Fruit fly (Drosophila melanogaster) whole organism, embryonic: ENCODE data around the gene CG33721.

Experiments
- Atf6 ChIP-seq: fragments of 200-800 bp; sonication (Bioruptor generic); IDR thresholded peaks from 2 replicates; pipeline ENCODE4 v1.3.6; 2022; ENCODE audit warnings: missing biosample characterization, missing genetic modification characterization
- CG10654 ChIP-seq: fragments of 200-800 bp; sonication (Bioruptor generic); optimal IDR thresholded peaks from 2 replicates; lab custom pipeline; 2016; ENCODE audit warnings: missing biosample characterization, missing genetic modification characterization
- CG11247 ChIP-seq: fragments of 200-800 bp; sonication (Bioruptor generic); IDR thresholded peaks from 2 replicates; pipeline ENCODE4 v1.3.6; 2022; ENCODE audit warnings: missing biosample characterization, missing genetic modification characterization
- CG11398 ChIP-seq: fragments of 200-800 bp; sonication (Bioruptor generic); optimal IDR thresholded peaks from 2 replicates; lab custom pipeline; 2016; ENCODE audit warnings: missing biosample characterization, missing genetic modification characterization
- CG12744 ChIP-seq: fragments of 200-800 bp; sonication (Bioruptor generic); optimal IDR thresholded peaks from 2 replicates; lab custom pipeline; 2016; ENCODE audit warnings: missing biosample characterization, missing genetic modification characterization
- CG13624 ChIP-seq: fragments of 200-800 bp; sonication (Bioruptor generic); optimal IDR thresholded peaks from 2 replicates; lab custom pipeline; 2016; ENCODE audit warnings: missing biosample characterization, missing genetic modification characterization
- CG15073 ChIP-seq: fragments of 200-800 bp; sonication (Bioruptor generic); optimal IDR thresholded peaks from 2 replicates; lab custom pipeline; 2016; ENCODE audit warnings: missing biosample characterization, missing genetic modification characterization
- CG15696 ChIP-seq: fragments of 200-800 bp; sonication (Bioruptor generic); optimal IDR thresholded peaks from 2 replicates; lab custom pipeline; 2019; ENCODE audit warnings: missing biosample characterization, mild to moderate bottlenecking, missing genetic modification characterization, moderate library complexity
- CG1603 ChIP-seq: fragments of 200-800 bp; sonication (Bioruptor generic); optimal IDR thresholded peaks from 2 replicates; lab custom pipeline; 2019; ENCODE audit warnings: missing biosample characterization, mild to moderate bottlenecking, missing genetic modification characterization, moderate library complexity
- CG17359 ChIP-seq: fragments of 200-800 bp; sonication (Bioruptor generic); optimal IDR thresholded peaks from 3 replicates; lab custom pipeline; 2018; ENCODE audit warnings: missing biosample characterization, mild to moderate bottlenecking, missing genetic modification characterization, moderate library complexity
- CG1792 ChIP-seq: fragments of 200-800 bp; sonication (Bioruptor generic); optimal IDR thresholded peaks from 2 replicates; lab custom pipeline; 2016; ENCODE audit warnings: missing biosample characterization, missing genetic modification characterization
- CG18764 ChIP-seq: fragments of 200-800 bp; sonication (Bioruptor generic); optimal IDR thresholded peaks from 3 replicates; lab custom pipeline; 2016; ENCODE audit warnings: missing biosample characterization, missing genetic modification characterization
- CG2712 ChIP-seq: fragments of 200-800 bp; optimal IDR thresholded peaks from 3 replicates; lab custom pipeline; 2019; ENCODE audit warnings: missing biosample characterization, mild to moderate bottlenecking, missing genetic modification characterization, moderate library complexity
- CG3065 ChIP-seq: fragments of 200-800 bp; sonication (Bioruptor generic); optimal IDR thresholded peaks from 2 replicates; lab custom pipeline; 2016; ENCODE audit warnings: missing biosample characterization, missing genetic modification characterization
- CG32532 ChIP-seq: fragments of 200-800 bp; sonication (Bioruptor generic); IDR thresholded peaks from 2 replicates; pipeline ENCODE4 v1.3.6; 2022; ENCODE audit warnings: missing biosample characterization, missing genetic modification characterization
- CG33213 ChIP-seq: fragments of 200-800 bp; sonication (Bioruptor generic); optimal IDR thresholded peaks from 3 replicates; lab custom pipeline; 2016; ENCODE audit warnings: missing biosample characterization, missing genetic modification characterization
- CG4730 ChIP-seq: fragments of 200-800 bp; sonication (Bioruptor generic); IDR thresholded peaks from 2 replicates; pipeline ENCODE4 v1.3.6; 2022; ENCODE audit warnings: missing biosample characterization, missing genetic modification characterization
- CG6683 ChIP-seq: fragments of 200-800 bp; sonication (Bioruptor generic); optimal IDR thresholded peaks from 2 replicates; lab custom pipeline; 2017; ENCODE audit warnings: missing biosample characterization, mild to moderate bottlenecking, missing genetic modification characterization, missing genetic modification reagents
- CG7786 ChIP-seq: fragments of 200-800 bp; sonication (Bioruptor generic); optimal IDR thresholded peaks from 2 replicates; lab custom pipeline; 2016; ENCODE audit warnings: missing biosample characterization, missing genetic modification characterization
- CG7839 ChIP-seq: fragments of 200-800 bp; sonication (Bioruptor generic); optimal IDR thresholded peaks from 3 replicates; lab custom pipeline; 2018; ENCODE audit warnings: missing biosample characterization, mild to moderate bottlenecking, missing genetic modification characterization, moderate library complexity
- CG8478 ChIP-seq: fragments of >200 bp; optimal IDR thresholded peaks from 2 replicates; lab custom pipeline; 2018
- CG9215 ChIP-seq: fragments of 200-800 bp; sonication (Bioruptor generic); IDR thresholded peaks from 2 replicates; pipeline ENCODE4 v1.3.6; 2022; ENCODE audit warnings: missing biosample characterization, missing genetic modification characterization
- CrebB ChIP-seq: fragments of 200-800 bp; sonication (Bioruptor generic); optimal IDR thresholded peaks from 3 replicates; lab custom pipeline; 2018; ENCODE audit warnings: missing biosample characterization, mild to moderate bottlenecking, missing genetic modification characterization
- Dad ChIP-seq: fragments of 200-800 bp; sonication (Bioruptor generic); optimal IDR thresholded peaks from 3 replicates; lab custom pipeline; 2016; ENCODE audit warnings: missing biosample characterization, missing genetic modification characterization
- Dfd ChIP-seq, 2 experiments: fragments of >200 bp; optimal IDR thresholded peaks; 2 replicates each; lab custom pipeline; 2017; ENCODE audit warnings: missing biosample characterization in 2 of 2, missing genetic modification characterization in 2 of 2
- HmgD ChIP-seq: fragments of 200-800 bp; sonication (Bioruptor generic); optimal IDR thresholded peaks from 3 replicates; lab custom pipeline; 2016; ENCODE audit warnings: missing biosample characterization, missing genetic modification characterization
- MTF-1 ChIP-seq: fragments of 200-800 bp; sonication (Bioruptor generic); optimal IDR thresholded peaks from 2 replicates; lab custom pipeline; 2018; ENCODE audit warnings: missing biosample characterization, mild to moderate bottlenecking, missing genetic modification characterization, borderline replicate concordance
- Meics ChIP-seq: fragments of 200-800 bp; sonication (Bioruptor generic); optimal IDR thresholded peaks from 2 replicates; lab custom pipeline; 2017; ENCODE audit warnings: missing biosample characterization, mild to moderate bottlenecking, missing genetic modification characterization
- Neu2 ChIP-seq: fragments of 200-800 bp; sonication (Bioruptor generic); optimal IDR thresholded peaks from 3 replicates; lab custom pipeline; 2016; ENCODE audit warnings: missing biosample characterization, missing genetic modification characterization, borderline replicate concordance
- TFAM ChIP-seq: fragments of 200-800 bp; sonication (Bioruptor generic); optimal IDR thresholded peaks from 2 replicates; lab custom pipeline; 2017; ENCODE audit warnings: missing biosample characterization, missing genetic modification characterization, inconsistent platforms
- Xrp1 ChIP-seq: fragments of 200-800 bp; sonication (Bioruptor generic); IDR thresholded peaks from 2 replicates; pipeline ENCODE4 v1.3.6; 2022; ENCODE audit warnings: missing biosample characterization, missing genetic modification characterization
- amos ChIP-seq: fragments of 200-800 bp; sonication (Bioruptor generic); IDR thresholded peaks from 2 replicates; pipeline ENCODE4 v1.3.6; 2022; ENCODE audit warnings: missing biosample characterization, missing genetic modification characterization; ENCODE audit not compliant: partially characterized antibody
- danr ChIP-seq: fragments of 200-800 bp; sonication (Bioruptor generic); IDR thresholded peaks from 2 replicates; pipeline ENCODE4 v1.3.6; 2022; ENCODE audit warnings: missing biosample characterization, missing genetic modification characterization
- en ChIP-seq: fragments of 200-800 bp; sonication (Bioruptor generic); optimal IDR thresholded peaks from 2 replicates; lab custom pipeline; 2016; ENCODE audit warnings: missing biosample characterization, missing genetic modification characterization
- fru ChIP-seq: fragments of >200 bp; optimal IDR thresholded peaks from 2 replicates; lab custom pipeline; 2017
- gfzf ChIP-seq: fragments of 200-800 bp; sonication (Bioruptor generic); optimal IDR thresholded peaks from 2 replicates; lab custom pipeline; 2016; ENCODE audit warnings: missing biosample characterization, mild to moderate bottlenecking, missing genetic modification characterization, moderate library complexity
- jigr1 ChIP-seq: fragments of 200-800 bp; sonication (Bioruptor generic); IDR thresholded peaks from 3 replicates; pipeline ENCODE4 v1.3.6; 2022; ENCODE audit warnings: missing biosample characterization, missing genetic modification characterization
- ken ChIP-seq: fragments of 200-800 bp; sonication (Bioruptor generic); IDR thresholded peaks from 3 replicates; pipeline ENCODE4 v1.3.6; 2022; ENCODE audit warnings: missing biosample characterization, missing genetic modification characterization
- lilli ChIP-seq: fragments of 200-800 bp; sonication (Bioruptor generic); optimal IDR thresholded peaks from 3 replicates; lab custom pipeline; 2016; ENCODE audit warnings: missing biosample characterization, missing genetic modification characterization
- nom ChIP-seq: fragments of 200-800 bp; sonication (Bioruptor generic); optimal IDR thresholded peaks from 2 replicates; lab custom pipeline; 2017; ENCODE audit warnings: missing biosample characterization, missing genetic modification characterization, mild to moderate bottlenecking, moderate library complexity, missing genetic modification reagents
- pan ChIP-seq, 4 experiments: fragments of >200 bp in 3 of 4; fragments of 200-800 bp in 1 of 4; sonication (Bioruptor generic) in 1 of 4; optimal IDR thresholded peaks in 3 of 4; IDR thresholded peaks in 1 of 4; 2 replicates each; pipeline versions ENCODE4 v1.3.6 to Lab custom; 2017 to 2022; ENCODE audit warnings: missing biosample characterization in 2 of 4, missing genetic modification characterization in 2 of 4, mixed read lengths in 1 of 4
- peb ChIP-seq: fragments of 200-800 bp; sonication (Bioruptor generic); IDR thresholded peaks from 2 replicates; pipeline ENCODE4 v1.3.6; 2022; ENCODE audit warnings: missing biosample characterization, missing genetic modification characterization
- seq ChIP-seq: fragments of 200-800 bp; sonication (Bioruptor generic); IDR thresholded peaks from 2 replicates; pipeline ENCODE4 v1.3.6; 2022; ENCODE audit warnings: missing biosample characterization, missing genetic modification characterization
- sima ChIP-seq: fragments of 200-800 bp; sonication (Bioruptor generic); optimal IDR thresholded peaks from 2 replicates; lab custom pipeline; 2016; ENCODE audit warnings: missing biosample characterization, missing genetic modification characterization
- slou ChIP-seq: fragments of 200-800 bp; sonication (Bioruptor generic); optimal IDR thresholded peaks from 3 replicates; lab custom pipeline; 2016; ENCODE audit warnings: missing biosample characterization, missing genetic modification characterization
- so ChIP-seq: fragments of 200-800 bp; sonication (Bioruptor generic); IDR thresholded peaks from 3 replicates; pipeline ENCODE4 v1.3.6; 2022; ENCODE audit warnings: missing biosample characterization, missing genetic modification characterization
- sob ChIP-seq: fragments of 200-800 bp; sonication (Bioruptor generic); IDR thresholded peaks from 2 replicates; pipeline ENCODE4 v1.3.6; 2022; ENCODE audit warnings: missing biosample characterization, missing genetic modification characterization
- tna ChIP-seq: fragments of 200-800 bp; sonication (Bioruptor generic); IDR thresholded peaks from 2 replicates; pipeline ENCODE4 v1.3.6; 2022; ENCODE audit warnings: missing biosample characterization, missing genetic modification characterization; ENCODE audit not compliant: partially characterized antibody

CG33721 gene

DNA sequence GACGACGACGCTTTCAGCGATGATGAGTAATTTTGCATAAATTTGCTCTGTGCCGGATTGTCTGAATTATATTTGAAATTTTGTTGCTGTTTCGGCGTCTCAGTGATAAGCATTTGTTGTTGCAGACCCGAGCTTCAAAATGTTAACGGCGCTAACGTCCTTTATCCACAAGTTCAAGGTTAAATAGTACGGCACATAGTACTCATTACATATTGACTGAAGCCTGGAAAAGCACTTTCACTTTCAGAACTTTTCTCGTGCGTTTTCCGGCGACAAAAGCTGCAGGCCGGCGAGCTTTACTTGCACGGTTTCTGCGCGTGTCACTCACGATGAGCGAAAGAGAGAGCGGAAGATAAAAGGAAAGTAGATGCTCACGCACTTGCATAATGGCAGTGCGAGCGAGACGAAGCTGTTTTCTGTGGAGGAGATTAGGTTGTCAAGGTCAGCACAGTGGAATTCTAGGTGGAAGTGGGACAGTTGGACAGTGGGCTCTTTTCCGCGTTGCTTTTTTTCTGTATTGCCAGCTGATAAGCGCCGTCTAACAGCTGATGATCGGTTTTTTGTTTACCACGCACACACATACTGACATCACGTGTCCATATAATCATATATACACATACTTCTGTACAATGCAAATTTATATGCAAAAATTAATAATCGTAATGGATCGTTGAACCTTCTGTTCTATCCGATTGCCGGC, 37.4 kb downstream of the CG33721 start (continued):
- TF ChIP-seq slou (GFP tag; lab: Kevin White, UChicago) = no peak
- no peak for TF ChIP-seq sima
- no peak for TF ChIP-seq Dad (GFP tag; lab: Kevin White, UChicago)
- TF ChIP-seq, all 482 proteins: peak for 67

DNA sequence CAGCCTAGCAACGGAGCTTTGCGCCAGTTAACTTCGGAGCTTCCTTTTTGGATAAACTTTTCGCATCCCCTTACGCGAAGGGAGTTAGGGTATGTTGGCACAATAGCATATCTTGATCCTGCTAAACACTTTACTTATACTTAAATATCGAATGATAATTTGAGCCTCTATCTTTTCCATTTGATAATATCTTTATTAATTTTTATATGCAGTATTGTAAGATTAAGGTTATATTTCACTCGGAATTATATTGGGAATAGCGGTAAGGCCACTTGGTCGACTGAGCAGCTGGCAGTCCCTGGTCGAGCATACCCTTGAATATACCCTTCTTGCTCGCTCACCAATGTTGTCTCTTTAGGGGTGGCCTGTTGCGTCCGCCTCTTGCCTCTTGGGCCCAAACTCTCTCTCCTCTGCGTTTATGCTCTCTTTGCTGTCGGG, 37.9 kb downstream of the CG33721 start:
- TF ChIP-seq Atf6 (GFP tag; lab: Robert Waterston, UW) (peak; percentile 91), lilli (GFP tag; lab: Kevin White, UChicago) (peak; percentile 66), en (GFP tag; lab: Kevin White, UChicago) (no peak), CG8478 (no peak), TFAM (no peak), seq (GFP tag; lab: Robert Waterston, UW) (peak; percentile 84), CG15696 (tag; lab: Kevin White, UChicago) (peak; percentile 29), CG11398 (GFP tag; lab: Kevin White, UChicago) (no peak), CG32532 (GFP tag; lab: Robert Waterston, UW) (peak; percentile 79), CG11247 (GFP tag; lab: Robert Waterston, UW) (peak; percentile 54; the same call in 1 of the 2 replicates), jigr1 (GFP tag; lab: Robert Waterston, UW) (peak; percentile 60; the same call in 1 of the 3 replicates), CG15073 (GFP tag; lab: Kevin White, UChicago) (no peak), gfzf (GFP tag; lab: Kevin White, UChicago) (no peak), CG18764 (GFP tag; lab: Kevin White, UChicago) (peak; percentile 5), tna (GFP tag; lab: Robert Waterston, UW) (no peak), ken (GFP tag; lab: Robert Waterston, UW) (peak; percentile 76), danr (no peak), CG13624 (GFP tag; lab: Kevin White, UChicago) (peak; percentile 12), nom (no peak), CG3065 (GFP tag; lab: Kevin White, UChicago) (no peak), Meics (GFP tag; lab: Kevin White, UChicago) (peak; percentile 77), amos (no peak), sob (peak; percentile 60), CG1792 (GFP tag; lab: Kevin White, UChicago) (no peak), CrebB (tag; lab: Kevin White, UChicago) (no peak), CG9215 (peak; percentile 73), pan (optimal IDR thresholded peaks at IDR 0.05; lab: Kevin White, UChicago) (peak in 1 of 2 experiments; percentile 31), pan (GFP tag; optimal IDR thresholded peaks at IDR 0.05 in 1 of 2, IDR thresholded peaks at IDR 0.05 in 1 of 2) (peak in 1 of 2 experiments; percentile 82), MTF-1 (GFP tag; lab: Kevin White, UChicago) (no peak), Xrp1 (GFP tag; lab: Robert Waterston, UW) (no peak; the same call in 1 of the 2 replicates), fru (no peak), Dfd (GFP tag; optimal IDR thresholded peaks at IDR 0.05; lab: Kevin White, UChicago) (no peak), CG17359 (tag; lab: Kevin White, UChicago) (peak; percentile 50), CG4730 (GFP tag; lab: Robert Waterston, UW) (peak; percentile 63), CG33213 (GFP tag; lab: Kevin White, UChicago) (no peak), CG12744 (GFP tag; lab: Kevin White, UChicago) (no peak), so (GFP tag; lab: Robert Waterston, UW) (peak; percentile 77; the same call in 2 of the 3 replicates), CG7839 (tag; lab: Kevin White, UChicago) (peak; percentile 80), Neu2 (GFP tag; lab: Kevin White, UChicago) (no peak), CG7786 (no peak), CG1603 (tag; lab: Kevin White, UChicago) (peak; percentile 34), CG6683 (GFP tag; lab: Kevin White, UChicago) (peak; percentile 39), CG10654 (GFP tag; lab: Kevin White, UChicago) (peak; percentile 42), peb (GFP tag; lab: Robert Waterston, UW) (0 out of 2 replicates have a peak, but pooled peaks have one; percentile 39), HmgD (GFP tag; lab: Kevin White, UChicago) (no peak), CG2712 (peak; percentile 64)
